Fruit fly (Drosophila melanogaster): ENCODE data around the gene CG4440.

The CG4440 gene

dm6 chr2L:16285692-16286359, 43.9 kb upstream of the CG4440 start (continued):
- peak; percentile 67 for TF ChIP-seq repo (GFP tag; optimal IDR thresholded peaks at IDR 0.05)
- peak; percentile 71 for TF ChIP-seq CG4707 (GFP tag; optimal IDR thresholded peaks at IDR 0.05)
- peak; percentile 41 for TF ChIP-seq CG14965 (GFP tag; optimal IDR thresholded peaks at IDR 0.05; ENCODE audit: borderline replicate concordance)
- TF ChIP-seq CG13123 (GFP tag; optimal IDR thresholded peaks at IDR 0.05) = peak; percentile 73
- peak; percentile 32 for TF ChIP-seq CG8290 (GFP tag; optimal IDR thresholded peaks at IDR 0.05)
- TF ChIP-seq CG8290 (tag; optimal IDR thresholded peaks at IDR 0.05) = peak in 1 of 2 experiments; percentile 93
- TF ChIP-seq lmd (GFP tag; IDR thresholded peaks at IDR 0.05) = no peak
- TF ChIP-seq ATbp (GFP tag; optimal IDR thresholded peaks at IDR 0.05) = peak; percentile 83
- peak; percentile 80 for TF ChIP-seq CG6813 (GFP tag; optimal IDR thresholded peaks at IDR 0.05)
- peak; percentile 78 for TF ChIP-seq lbe (GFP tag; optimal IDR thresholded peaks at IDR 0.05)
- peak; percentile 83 for TF ChIP-seq CG4424 (GFP tag; optimal IDR thresholded peaks at IDR 0.05)
- TF ChIP-seq CG15601 (tag; optimal IDR thresholded peaks at IDR 0.05) = peak; percentile 75
- peak; percentile 73 for TF ChIP-seq CrebB (tag; optimal IDR thresholded peaks at IDR 0.05)
- peak; percentile 91 for TF ChIP-seq CG15269 (tag; optimal IDR thresholded peaks at IDR 0.05)
- TF ChIP-seq CG8359 (GFP tag; optimal IDR thresholded peaks at IDR 0.05; ENCODE audit: borderline replicate concordance) = peak; percentile 78
- TF ChIP-seq CG6765 (GFP tag; optimal IDR thresholded peaks at IDR 0.05) = peak; percentile 15
- no peak for TF ChIP-seq Sin3A (optimal IDR thresholded peaks at IDR 0.05)
- TF ChIP-seq CG1603 (tag; optimal IDR thresholded peaks at IDR 0.05) = peak; percentile 94
- peak; percentile 83 for TF ChIP-seq Antp (GFP tag; optimal IDR thresholded peaks at IDR 0.05)
- peak; percentile 87 for TF ChIP-seq HHEX (GFP tag; optimal IDR thresholded peaks at IDR 0.05)
- TF ChIP-seq dmrt11E (tag; optimal IDR thresholded peaks at IDR 0.05) = peak; percentile 90
- TF ChIP-seq Deaf1 (tag; optimal IDR thresholded peaks at IDR 0.05) = peak; percentile 54
- TF ChIP-seq CG1792 (GFP tag; optimal IDR thresholded peaks at IDR 0.05) = peak; percentile 74
- peak; percentile 88 for TF ChIP-seq Blimp-1 (GFP tag; optimal IDR thresholded peaks at IDR 0.05)
- TF ChIP-seq CG9817 (tag; optimal IDR thresholded peaks at IDR 0.05) = peak; percentile 82
- peak; percentile 55 for TF ChIP-seq CG31388 (GFP tag; optimal IDR thresholded peaks at IDR 0.05)
- peak; percentile 70 for TF ChIP-seq pb (GFP tag; optimal IDR thresholded peaks at IDR 0.05)
- TF ChIP-seq CG10462 (GFP tag; optimal IDR thresholded peaks at IDR 0.05) = peak; percentile 64
- peak; percentile 63 for TF ChIP-seq TFAM (GFP tag; optimal IDR thresholded peaks at IDR 0.05)
- peak; percentile 88 for TF ChIP-seq zen (tag; optimal IDR thresholded peaks at IDR 0.05)
- no peak for TF ChIP-seq CG14860 (GFP tag; IDR thresholded peaks at IDR 0.05; ENCODE audit: partially characterized antibody)
- peak; percentile 91 for TF ChIP-seq mam (GFP tag; optimal IDR thresholded peaks at IDR 0.05)
- peak; percentile 86 for TF ChIP-seq CG13624 (GFP tag; optimal IDR thresholded peaks at IDR 0.05)
- no peak for TF ChIP-seq MBD-R2 (GFP tag; IDR thresholded peaks at IDR 0.05)
- peak; percentile 67 for TF ChIP-seq CG17568 (GFP tag; optimal IDR thresholded peaks at IDR 0.05)
- no peak for TF ChIP-seq CG11247 (GFP tag; IDR thresholded peaks at IDR 0.05)
- peak in 1 of 3 experiments; percentile 80 for TF ChIP-seq lola (GFP tag; optimal IDR thresholded peaks at IDR 0.05)
- TF ChIP-seq Mes4 (GFP tag; optimal IDR thresholded peaks at IDR 0.05) = peak; percentile 79
- peak; percentile 74 for TF ChIP-seq trh (GFP tag; optimal IDR thresholded peaks at IDR 0.05)
- TF ChIP-seq scrt (GFP tag; optimal IDR thresholded peaks at IDR 0.05) = peak; percentile 80
- TF ChIP-seq CG6791 (GFP tag; IDR thresholded peaks at IDR 0.05; ENCODE audit: partially characterized antibody) = no peak
- TF ChIP-seq CG34224 (GFP tag; IDR thresholded peaks at IDR 0.05; ENCODE audit: partially characterized antibody) = no peak
- TF ChIP-seq CG6683 (GFP tag; optimal IDR thresholded peaks at IDR 0.05) = peak; percentile 33
- peak; percentile 31 for TF ChIP-seq CTCF (GFP tag; optimal IDR thresholded peaks at IDR 0.05)
- peak; percentile 81 for TF ChIP-seq Camta (GFP tag; optimal IDR thresholded peaks at IDR 0.05)
- peak; percentile 82 for TF ChIP-seq salm (tag; optimal IDR thresholded peaks at IDR 0.05)
- TF ChIP-seq CG15479 (GFP tag; optimal IDR thresholded peaks at IDR 0.05) = peak; percentile 77
- TF ChIP-seq MTF-1 (GFP tag; optimal IDR thresholded peaks at IDR 0.05; ENCODE audit: borderline replicate concordance) = peak; percentile 67
- peak; percentile 28 for TF ChIP-seq MESR4 (GFP tag; optimal IDR thresholded peaks at IDR 0.05)
